Worm (Caenorhabditis elegans) whole organism, L3 larva: ENCODE results near the gene F44D12.8.

Source experiments
- elt-2 ChIP-seq: sonication (generic microtip); optimal IDR thresholded peaks from 2 replicates; lab custom pipeline; 2016; ENCODE audit warnings: missing genetic modification reagents, mild to moderate bottlenecking, missing genetic modification characterization, missing compliant biosample characterization
- nhr-237 ChIP-seq: fragments of 150-350 bp; optimal IDR thresholded peaks from 2 replicates; lab custom pipeline; 2014; ENCODE audit warnings: missing biosample characterization, missing genetic modification characterization

ce11 chrIV:9974392-9974791, 48.7 kb upstream of the F44D12.8 start, which contains the start of gene C47E12.9:
- TF ChIP-seq elt-2: no peak
- no peak for TF ChIP-seq nhr-237 (tag; lab: Kevin White, UChicago)
